Worm (Caenorhabditis elegans) whole organism, mixed stage, embryonic: ENCODE data around the gene lgc-27.

Source experiments
- blmp-1 ChIP-seq: fragments of 150-350 bp; optimal IDR thresholded peaks from 2 replicates; lab custom pipeline; 2014; ENCODE audit warnings: missing biosample characterization, missing genetic modification characterization
- ceh-83 ChIP-seq: fragments of 200-800 bp; sonication (Bioruptor generic); optimal IDR thresholded peaks from 2 replicates; lab custom pipeline; 2018; ENCODE audit warnings: mild to moderate bottlenecking, missing genetic modification characterization, missing compliant biosample characterization
- lin-13 ChIP-seq: fragments of 150-350 bp; optimal IDR thresholded peaks from 2 replicates; lab custom pipeline; 2014; ENCODE audit warnings: missing biosample characterization, missing genetic modification characterization
- lsy-2 ChIP-seq: fragments of 150-350 bp; optimal IDR thresholded peaks from 2 replicates; lab custom pipeline; 2014; ENCODE audit warnings: missing biosample characterization, missing genetic modification characterization
- nhr-76 ChIP-seq: sonication (generic microtip); optimal IDR thresholded peaks from 2 replicates; lab custom pipeline; 2017; ENCODE audit warnings: missing biosample characterization, missing genetic modification characterization
- pha-4 ChIP-seq: fragments of 150-350 bp; optimal IDR thresholded peaks from 2 replicates; lab custom pipeline; 2018; ENCODE audit warnings: missing biosample characterization, missing genetic modification reagents, missing genetic modification characterization
- snpc-4 ChIP-seq: fragments of 150-350 bp; optimal IDR thresholded peaks from 2 replicates; lab custom pipeline; 2014; ENCODE audit warnings: missing biosample characterization, missing genetic modification characterization

ce11 chrII:4684852-4685251, 36.0 kb downstream of the lgc-27 start:
- TF ChIP-seq lsy-2 (no peak), pha-4 (no peak), nhr-76 (no peak), lin-13 (tag; lab: Kevin White, UChicago) (no peak), blmp-1 (tag; lab: Kevin White, UChicago) (no peak), snpc-4 (no peak), ceh-83 (GFP tag; lab: Kevin White, UChicago) (no peak)
